Fruit fly (Drosophila melanogaster) whole organism, embryonic: Measurements from ENCODE around the gene CG5937.

Experiments
- Bdp1 ChIP-seq: fragments of 200-800 bp; sonication (Bioruptor generic); optimal IDR thresholded peaks from 3 replicates; lab custom pipeline; 2016; ENCODE audit warnings: missing biosample characterization, missing genetic modification characterization
- CG10267 ChIP-seq: fragments of 200-800 bp; sonication (Bioruptor generic); optimal IDR thresholded peaks from 2 replicates; lab custom pipeline; 2018; ENCODE audit warnings: missing biosample characterization, mild to moderate bottlenecking, missing genetic modification characterization, moderate library complexity
- CG10366 ChIP-seq: fragments of 200-800 bp; sonication (Bioruptor generic); IDR thresholded peaks from 2 replicates; pipeline ENCODE4 v1.3.6; 2022; ENCODE audit warnings: missing biosample characterization, missing genetic modification characterization
- CG12299 ChIP-seq: fragments of 200-800 bp; sonication (Bioruptor generic); optimal IDR thresholded peaks from 2 replicates; lab custom pipeline; 2018; ENCODE audit warnings: missing biosample characterization, mild to moderate bottlenecking, missing genetic modification characterization
- CG13296 ChIP-seq: fragments of 200-800 bp; sonication (Bioruptor generic); optimal IDR thresholded peaks from 3 replicates; lab custom pipeline; 2018; ENCODE audit warnings: missing biosample characterization, mild to moderate bottlenecking, missing genetic modification characterization
- CG14050 ChIP-seq: fragments of 200-800 bp; sonication (Bioruptor generic); IDR thresholded peaks from 3 replicates; pipeline ENCODE4 v1.3.6; 2022; ENCODE audit warnings: missing biosample characterization, missing genetic modification characterization
- CG14710 ChIP-seq: fragments of 200-800 bp; sonication (Bioruptor generic); optimal IDR thresholded peaks from 3 replicates; lab custom pipeline; 2019; ENCODE audit warnings: missing biosample characterization, mild to moderate bottlenecking, missing genetic modification characterization, moderate library complexity
- CG15479 ChIP-seq: fragments of 200-800 bp; sonication (Bioruptor generic); optimal IDR thresholded peaks from 3 replicates; lab custom pipeline; 2019; ENCODE audit warnings: missing biosample characterization, mild to moderate bottlenecking, missing genetic modification characterization, moderate library complexity
- CG16815 ChIP-seq: fragments of 200-800 bp; sonication (Bioruptor generic); optimal IDR thresholded peaks from 3 replicates; lab custom pipeline; 2017; ENCODE audit warnings: missing biosample characterization, mild to moderate bottlenecking, missing genetic modification characterization
- CG17612 ChIP-seq: fragments of 200-800 bp; sonication (Bioruptor generic); IDR thresholded peaks from 2 replicates; pipeline ENCODE4 v1.3.6; 2022; ENCODE audit warnings: missing biosample characterization, missing genetic modification characterization
- CG17829 ChIP-seq: fragments of 200-800 bp; optimal IDR thresholded peaks from 2 replicates; lab custom pipeline; 2019; ENCODE audit warnings: missing biosample characterization, mild to moderate bottlenecking, missing genetic modification characterization, moderate library complexity
- CG30431 ChIP-seq: fragments of 200-800 bp; sonication (Bioruptor generic); optimal IDR thresholded peaks from 2 replicates; lab custom pipeline; 2017; ENCODE audit warnings: missing biosample characterization, missing genetic modification characterization
- CG31224 ChIP-seq: fragments of 200-800 bp; sonication (Bioruptor generic); IDR thresholded peaks from 2 replicates; pipeline ENCODE4 v1.3.6; 2022; ENCODE audit warnings: missing biosample characterization, missing genetic modification characterization
- CG42726 ChIP-seq: fragments of 200-800 bp; sonication (Bioruptor generic); IDR thresholded peaks from 2 replicates; pipeline ENCODE4 v1.3.6; 2022; ENCODE audit warnings: missing biosample characterization, missing genetic modification characterization; ENCODE audit not compliant: partially characterized antibody
- CG4707 ChIP-seq: fragments of 200-800 bp; sonication (Bioruptor generic); optimal IDR thresholded peaks from 2 replicates; lab custom pipeline; 2018; ENCODE audit warnings: missing biosample characterization, mild to moderate bottlenecking, missing genetic modification characterization, moderate library complexity
- CG6272 ChIP-seq: fragments of 200-800 bp; sonication (Bioruptor generic); IDR thresholded peaks from 2 replicates; pipeline ENCODE4 v1.3.6; 2022; ENCODE audit warnings: missing biosample characterization, missing genetic modification characterization
- CG7745 ChIP-seq: fragments of 200-800 bp; sonication (Bioruptor generic); optimal IDR thresholded peaks from 2 replicates; lab custom pipeline; 2018; ENCODE audit warnings: missing biosample characterization, mild to moderate bottlenecking, missing genetic modification characterization, moderate library complexity
- CG8924 ChIP-seq: fragments of 200-800 bp; optimal IDR thresholded peaks from 3 replicates; lab custom pipeline; 2019; ENCODE audit warnings: missing biosample characterization, mild to moderate bottlenecking, missing genetic modification characterization, moderate library complexity
- CG9215 ChIP-seq: fragments of 200-800 bp; sonication (Bioruptor generic); IDR thresholded peaks from 2 replicates; pipeline ENCODE4 v1.3.6; 2022; ENCODE audit warnings: missing biosample characterization, missing genetic modification characterization
- CTCF ChIP-seq: fragments of 200-800 bp; sonication (Bioruptor generic); optimal IDR thresholded peaks from 2 replicates; lab custom pipeline; 2017; ENCODE audit warnings: missing biosample characterization, mild to moderate bottlenecking, missing genetic modification characterization, moderate library complexity
- Chrac-16 ChIP-seq: fragments of 200-800 bp; sonication (Bioruptor generic); optimal IDR thresholded peaks from 3 replicates; lab custom pipeline; 2016; ENCODE audit warnings: missing biosample characterization, missing genetic modification characterization
- Elba2 ChIP-seq: fragments of 200-800 bp; sonication (Bioruptor generic); optimal IDR thresholded peaks from 3 replicates; lab custom pipeline; 2016; ENCODE audit warnings: missing biosample characterization, missing genetic modification characterization
- Ets65A ChIP-seq: fragments of 200-800 bp; sonication (Bioruptor generic); peaks from one replicate; lab custom pipeline; 2016; ENCODE audit warnings: missing biosample characterization, missing genetic modification characterization
- Gug ChIP-seq: fragments of 200-800 bp; sonication (Bioruptor generic); IDR thresholded peaks from 4 replicates; pipeline ENCODE4 v1.3.6; 2022; ENCODE audit warnings: missing biosample characterization, missing genetic modification characterization
- HLHmδ ChIP-seq: fragments of 200-800 bp; sonication (Bioruptor generic); optimal IDR thresholded peaks from 2 replicates; lab custom pipeline; 2018; ENCODE audit warnings: missing biosample characterization, mild to moderate bottlenecking, missing genetic modification characterization, moderate library complexity
- Hr51 ChIP-seq, 2 experiments: fragments of 200-800 bp; sonication (Bioruptor generic); optimal IDR thresholded peaks; 2 replicates in 1 of 2; 3 replicates in 1 of 2; lab custom pipeline; 2016 to 2018; ENCODE audit warnings: missing biosample characterization in 2 of 2, missing genetic modification characterization in 2 of 2, mild to moderate bottlenecking in 1 of 2, moderate library complexity in 1 of 2
- Lim3 ChIP-seq: fragments of 200-800 bp; sonication (Bioruptor generic); IDR thresholded peaks from 2 replicates; pipeline ENCODE4 v1.3.6; 2022; ENCODE audit warnings: missing biosample characterization, missing genetic modification characterization
- NC2α ChIP-seq: fragments of 200-800 bp; sonication (Bioruptor generic); optimal IDR thresholded peaks from 2 replicates; lab custom pipeline; 2016; ENCODE audit warnings: missing biosample characterization, missing genetic modification characterization
- Neu2 ChIP-seq: fragments of 200-800 bp; sonication (Bioruptor generic); optimal IDR thresholded peaks from 3 replicates; lab custom pipeline; 2016; ENCODE audit warnings: missing biosample characterization, missing genetic modification characterization, borderline replicate concordance
- NfI ChIP-seq: fragments of 200-800 bp; sonication (Bioruptor generic); optimal IDR thresholded peaks from 3 replicates; lab custom pipeline; 2018; ENCODE audit warnings: missing biosample characterization, mild to moderate bottlenecking, missing genetic modification characterization, moderate library complexity
- Oaz ChIP-seq: fragments of 200-800 bp; sonication (Bioruptor generic); IDR thresholded peaks from 2 replicates; pipeline ENCODE4 v1.3.6; 2022; ENCODE audit warnings: missing biosample characterization, missing genetic modification characterization
- Opbp ChIP-seq: fragments of 200-800 bp; sonication (Bioruptor generic); IDR thresholded peaks from 3 replicates; pipeline ENCODE4 v1.3.6; 2022; ENCODE audit warnings: missing biosample characterization, missing genetic modification characterization; ENCODE audit not compliant: partially characterized antibody
- Ssrp ChIP-seq: fragments of 200-800 bp; sonication (Bioruptor generic); optimal IDR thresholded peaks from 2 replicates; lab custom pipeline; 2018; ENCODE audit warnings: missing biosample characterization, mild to moderate bottlenecking, missing genetic modification characterization, moderate library complexity
- bsh ChIP-seq, 2 experiments: fragments of 200-800 bp; sonication (Bioruptor generic); optimal IDR thresholded peaks; 2 replicates each; lab custom pipeline; 2017 to 2018; ENCODE audit warnings: mild to moderate bottlenecking in 2 of 2, missing biosample characterization in 2 of 2, missing genetic modification characterization in 2 of 2, moderate library complexity in 1 of 2
- chm ChIP-seq: fragments of 200-800 bp; sonication (Bioruptor generic); IDR thresholded peaks from 2 replicates; pipeline ENCODE4 v1.3.6; 2022; ENCODE audit warnings: missing biosample characterization, missing genetic modification characterization
- ci ChIP-seq: fragments of 200-800 bp; sonication (Bioruptor generic); IDR thresholded peaks from 3 replicates; pipeline ENCODE4 v1.3.6; 2022; ENCODE audit warnings: missing biosample characterization, missing genetic modification characterization
- gfzf ChIP-seq: fragments of 200-800 bp; sonication (Bioruptor generic); optimal IDR thresholded peaks from 2 replicates; lab custom pipeline; 2016; ENCODE audit warnings: missing biosample characterization, mild to moderate bottlenecking, missing genetic modification characterization, moderate library complexity
- gsb-n ChIP-seq: fragments of 200-800 bp; sonication (Bioruptor generic); optimal IDR thresholded peaks from 3 replicates; lab custom pipeline; 2018; ENCODE audit warnings: missing biosample characterization, mild to moderate bottlenecking, missing genetic modification characterization
- hkb ChIP-seq, 2 experiments: fragments of 200-800 bp in 1 of 2; fragments of >200 bp in 1 of 2; sonication (Bioruptor generic) in 1 of 2; IDR thresholded peaks in 1 of 2; optimal IDR thresholded peaks in 1 of 2; 2 replicates each; pipeline versions ENCODE4 v1.3.6 to Lab custom; 2017 to 2022; ENCODE audit warnings: missing biosample characterization in 1 of 2, missing genetic modification characterization in 1 of 2
- luna ChIP-seq: fragments of 200-800 bp; sonication (Bioruptor generic); optimal IDR thresholded peaks from 2 replicates; lab custom pipeline; 2016; ENCODE audit warnings: missing biosample characterization, missing genetic modification characterization
- org-1 ChIP-seq: fragments of 200-800 bp; sonication (Bioruptor generic); optimal IDR thresholded peaks from 2 replicates; lab custom pipeline; 2017; ENCODE audit warnings: missing biosample characterization, missing genetic modification characterization
- pan ChIP-seq, 4 experiments: fragments of >200 bp in 3 of 4; fragments of 200-800 bp in 1 of 4; sonication (Bioruptor generic) in 1 of 4; optimal IDR thresholded peaks in 3 of 4; IDR thresholded peaks in 1 of 4; 2 replicates each; pipeline versions ENCODE4 v1.3.6 to Lab custom; 2017 to 2022; ENCODE audit warnings: missing biosample characterization in 2 of 4, missing genetic modification characterization in 2 of 4, mixed read lengths in 1 of 4
- pita ChIP-seq: fragments of 200-800 bp; sonication (Bioruptor generic); optimal IDR thresholded peaks from 2 replicates; lab custom pipeline; 2017; ENCODE audit warnings: missing biosample characterization, mild to moderate bottlenecking, missing genetic modification characterization
- pzg ChIP-seq: fragments of 200-800 bp; sonication (Bioruptor generic); optimal IDR thresholded peaks from 3 replicates; lab custom pipeline; 2018; ENCODE audit warnings: missing biosample characterization, mild to moderate bottlenecking, missing genetic modification characterization, moderate library complexity
- ranshi ChIP-seq: fragments of 200-800 bp; sonication (Bioruptor generic); IDR thresholded peaks from 2 replicates; pipeline ENCODE4 v1.3.6; 2022; ENCODE audit warnings: missing biosample characterization, missing genetic modification characterization
- tx ChIP-seq: fragments of 200-800 bp; sonication (Bioruptor generic); optimal IDR thresholded peaks from 2 replicates; lab custom pipeline; 2016; ENCODE audit warnings: missing biosample characterization, missing genetic modification characterization
- vvl ChIP-seq: fragments of 200-800 bp; sonication (Bioruptor generic); IDR thresholded peaks from 2 replicates; pipeline ENCODE4 v1.3.6; 2022; ENCODE audit warnings: missing biosample characterization, missing genetic modification characterization
- yki ChIP-seq: fragments of >200 bp; optimal IDR thresholded peaks from 3 replicates; lab custom pipeline; 2018
- zen ChIP-seq: fragments of 200-800 bp; sonication (Bioruptor generic); optimal IDR thresholded peaks from 3 replicates; lab custom pipeline; 2018; ENCODE audit warnings: missing biosample characterization, mild to moderate bottlenecking, missing genetic modification characterization, moderate library complexity
- zfh1 ChIP-seq: fragments of 200-800 bp; sonication (Bioruptor generic); IDR thresholded peaks from 3 replicates; pipeline ENCODE4 v1.3.6; 2022; ENCODE audit warnings: missing biosample characterization, missing genetic modification characterization

Gene CG5937

dm6 chrX:5992141-5992540 is 47.7 kb upstream of the CG5937 start:
- TF ChIP-seq CG14050 (GFP tag; lab: Robert Waterston, UW) (no peak), gsb-n (peak; percentile 20), pita (GFP tag; lab: Kevin White, UChicago) (peak; percentile 91), CG14710 (peak; percentile 36), tx (GFP tag; lab: Kevin White, UChicago) (no peak), Neu2 (no peak), pan (optimal IDR thresholded peaks at IDR 0.05; lab: Kevin White, UChicago) (no peak), pan (GFP tag; optimal IDR thresholded peaks at IDR 0.05 in 1 of 2, IDR thresholded peaks at IDR 0.05 in 1 of 2) (peak in 1 of 2 experiments; percentile 25), CG9215 (no peak), luna (no peak), hkb (optimal IDR thresholded peaks at IDR 0.05; lab: Kevin White, UChicago) (no peak), hkb (GFP tag; IDR thresholded peaks at IDR 0.05; lab: Robert Waterston, UW) (no peak), org-1 (GFP tag; lab: Kevin White, UChicago) (no peak), Ets65A (GFP tag; lab: Kevin White, UChicago) (peak; percentile 76), vvl (GFP tag; lab: Robert Waterston, UW) (peak; percentile 34; the same call in 1 of the 2 replicates), CG42726 (peak; percentile 61; the same call in 1 of the 2 replicates), CG17829 (tag; lab: Kevin White, UChicago) (peak; percentile 19), bsh (GFP tag; optimal IDR thresholded peaks at IDR 0.05; lab: Kevin White, UChicago) (peak in 1 of 2 experiments; percentile 7), HLHmδ (GFP tag; lab: Kevin White, UChicago) (peak; percentile 5), CG10366 (GFP tag; lab: Robert Waterston, UW) (0 out of 2 replicates have a peak, but pooled peaks have one; percentile 8), CG12299 (tag; lab: Kevin White, UChicago) (no peak), yki (lab: Kevin White, UChicago) (peak; percentile 18), CG10267 (tag; lab: Kevin White, UChicago) (peak; percentile 5), Gug (no peak), ci (GFP tag; lab: Robert Waterston, UW) (0 out of 3 replicates have a peak, but pooled peaks have one; percentile 42), chm (no peak), CG4707 (GFP tag; lab: Kevin White, UChicago) (peak; percentile 14), CG15479 (GFP tag; lab: Kevin White, UChicago) (peak; percentile 73), CG8924 (tag; lab: Kevin White, UChicago) (no peak), CG7745 (tag; lab: Kevin White, UChicago) (peak; percentile 85), zfh1 (GFP tag; lab: Robert Waterston, UW) (no peak), Ssrp (tag; lab: Kevin White, UChicago) (no peak), pzg (peak; percentile 10), CG13296 (no peak), zen (tag; lab: Kevin White, UChicago) (peak; percentile 74), NfI (GFP tag; lab: Kevin White, UChicago) (peak; percentile 26), Elba2 (GFP tag; lab: Kevin White, UChicago) (no peak), Bdp1 (no peak), CTCF (GFP tag; lab: Kevin White, UChicago) (peak; percentile 83), ranshi (GFP tag; lab: Robert Waterston, UW) (no peak), CG16815 (no peak), gfzf (peak; percentile 4), CG17612 (GFP tag; lab: Robert Waterston, UW) (no peak), CG30431 (GFP tag; lab: Kevin White, UChicago) (no peak), Chrac-16 (GFP tag; lab: Kevin White, UChicago) (no peak), NC2α (no peak), Hr51 (GFP tag; optimal IDR thresholded peaks at IDR 0.05; lab: Kevin White, UChicago) (peak in 1 of 2 experiments; percentile 22), CG6272 (GFP tag; lab: Robert Waterston, UW) (peak; percentile 26; the same call in 1 of the 2 replicates), Oaz (GFP tag; lab: Robert Waterston, UW) (no peak), Opbp (GFP tag; lab: Robert Waterston, UW) (peak; percentile 32; the same call in 1 of the 3 replicates), Lim3 (GFP tag; lab: Robert Waterston, UW) (no peak), CG31224 (GFP tag; lab: Robert Waterston, UW) (no peak)
